Fruit fly (Drosophila melanogaster) whole organism, prepupa: ENCODE results near the gene CG1231.
A peak's percentile ranks its signal among the peaks of the same experiment; 100 is the strongest.

ENCODE experiments used
- Blimp-1 ChIP-seq: fragments of 200-800 bp; sonication (Bioruptor generic); optimal IDR thresholded peaks from 3 replicates; lab custom pipeline; 2017; ENCODE audit warnings: missing biosample characterization, missing genetic modification characterization, mild to moderate bottlenecking, moderate library complexity, missing genetic modification reagents
- CG10631 ChIP-seq: fragments of 200-800 bp; sonication (Bioruptor generic); optimal IDR thresholded peaks from 2 replicates; lab custom pipeline; 2016; ENCODE audit warnings: missing biosample characterization, missing genetic modification characterization
- CG11762 ChIP-seq: fragments of 200-800 bp; sonication (Bioruptor generic); optimal IDR thresholded peaks from 3 replicates; lab custom pipeline; 2016; ENCODE audit warnings: missing biosample characterization, missing genetic modification characterization; ENCODE audit not compliant: insufficient read depth
- CG11902 ChIP-seq: fragments of 200-800 bp; sonication (Bioruptor generic); optimal IDR thresholded peaks from 3 replicates; lab custom pipeline; 2016; ENCODE audit warnings: missing biosample characterization, missing genetic modification characterization
- CG15336 ChIP-seq: fragments of 200-800 bp; sonication (Bioruptor generic); IDR thresholded peaks from 2 replicates; pipeline ENCODE4 v1.3.6; 2022; ENCODE audit warnings: missing biosample characterization, missing genetic modification characterization
- CG1621 ChIP-seq: fragments of 200-800 bp; sonication (Bioruptor generic); optimal IDR thresholded peaks from 3 replicates; lab custom pipeline; 2018; ENCODE audit warnings: missing biosample characterization, mild to moderate bottlenecking, missing genetic modification characterization
- CG16779 ChIP-seq: fragments of 200-800 bp; sonication (Bioruptor generic); optimal IDR thresholded peaks from 3 replicates; lab custom pipeline; 2017; ENCODE audit warnings: missing biosample characterization, mild to moderate bottlenecking, missing genetic modification characterization
- CG3032 ChIP-seq: fragments of 200-800 bp; optimal IDR thresholded peaks from 2 replicates; lab custom pipeline; 2019; ENCODE audit warnings: missing biosample characterization, mild to moderate bottlenecking, missing genetic modification characterization, moderate library complexity
- CG31627 ChIP-seq: fragments of 200-800 bp; sonication (Bioruptor generic); optimal IDR thresholded peaks from 3 replicates; lab custom pipeline; 2016; ENCODE audit warnings: missing biosample characterization, missing genetic modification characterization
- CG32006 ChIP-seq: fragments of 200-800 bp; sonication (Bioruptor generic); optimal IDR thresholded peaks from 3 replicates; lab custom pipeline; 2017; ENCODE audit warnings: missing biosample characterization, mild to moderate bottlenecking, missing genetic modification characterization
- CG34406 ChIP-seq: fragments of 200-800 bp; sonication (Bioruptor generic); optimal IDR thresholded peaks from 3 replicates; lab custom pipeline; 2016; ENCODE audit warnings: missing biosample characterization, missing genetic modification characterization
- CG3919 ChIP-seq: fragments of 200-800 bp; sonication (Bioruptor generic); optimal IDR thresholded peaks from 3 replicates; lab custom pipeline; 2016; ENCODE audit warnings: missing biosample characterization, missing genetic modification characterization
- CG6276 ChIP-seq: fragments of 200-800 bp; sonication (Bioruptor generic); optimal IDR thresholded peaks from 2 replicates; lab custom pipeline; 2017; ENCODE audit warnings: missing biosample characterization, mild to moderate bottlenecking, missing genetic modification characterization
- CG6792 ChIP-seq: fragments of 200-800 bp; sonication (Bioruptor generic); optimal IDR thresholded peaks from 3 replicates; lab custom pipeline; 2016; ENCODE audit warnings: missing biosample characterization, missing genetic modification characterization
- CG6808 ChIP-seq: fragments of 200-800 bp; sonication (Bioruptor generic); optimal IDR thresholded peaks from 3 replicates; lab custom pipeline; 2017; ENCODE audit warnings: missing biosample characterization, missing genetic modification characterization, mild to moderate bottlenecking, moderate library complexity, missing genetic modification reagents
- CG6854 ChIP-seq: fragments of 200-800 bp; sonication (Bioruptor generic); optimal IDR thresholded peaks from 2 replicates; lab custom pipeline; 2017; ENCODE audit warnings: missing biosample characterization, mild to moderate bottlenecking, missing genetic modification characterization
- CG7368 ChIP-seq: fragments of 200-800 bp; sonication (Bioruptor generic); optimal IDR thresholded peaks from 3 replicates; lab custom pipeline; 2016; ENCODE audit warnings: missing biosample characterization, missing genetic modification characterization
- CG8119 ChIP-seq: fragments of 200-800 bp; sonication (Bioruptor generic); IDR thresholded peaks from 3 replicates; pipeline ENCODE4 v1.3.6; 2022; ENCODE audit warnings: missing biosample characterization, missing genetic modification characterization
- CG8319 ChIP-seq: fragments of 200-800 bp; sonication (Bioruptor generic); optimal IDR thresholded peaks from 3 replicates; lab custom pipeline; 2016; ENCODE audit warnings: missing biosample characterization, missing genetic modification characterization
- CG9139 ChIP-seq: fragments of 200-800 bp; sonication (Bioruptor generic); optimal IDR thresholded peaks from 3 replicates; lab custom pipeline; 2017; ENCODE audit warnings: missing biosample characterization, mild to moderate bottlenecking, missing genetic modification characterization
- Eip75B ChIP-seq: fragments of 200-800 bp; sonication (Bioruptor generic); optimal IDR thresholded peaks from 3 replicates; lab custom pipeline; 2016; ENCODE audit warnings: missing biosample characterization, missing genetic modification characterization
- Eip78C ChIP-seq: fragments of 200-800 bp; sonication (Bioruptor generic); peaks from one replicate; lab custom pipeline; 2016; ENCODE audit warnings: missing biosample characterization, missing genetic modification characterization
- Eip93F ChIP-seq: fragments of 200-800 bp; sonication (Bioruptor generic); optimal IDR thresholded peaks from 2 replicates; lab custom pipeline; 2016; ENCODE audit warnings: missing biosample characterization, mild to moderate bottlenecking, missing genetic modification characterization
- Ets21C ChIP-seq: fragments of 200-800 bp; sonication (Bioruptor generic); optimal IDR thresholded peaks from 3 replicates; lab custom pipeline; 2016; ENCODE audit warnings: missing biosample characterization, missing genetic modification characterization
- Ets96B ChIP-seq: fragments of 200-800 bp; optimal IDR thresholded peaks from 2 replicates; lab custom pipeline; 2019; ENCODE audit warnings: missing biosample characterization, mild to moderate bottlenecking, missing genetic modification characterization, moderate library complexity
- Gug ChIP-seq: fragments of 200-800 bp; sonication (Bioruptor generic); IDR thresholded peaks from 2 replicates; pipeline ENCODE4 v1.3.6; 2022; ENCODE audit warnings: missing biosample characterization, missing genetic modification characterization
- Hr38 ChIP-seq: sonication (Bioruptor generic); optimal IDR thresholded peaks from 2 replicates; lab custom pipeline; 2016; ENCODE audit warnings: missing biosample characterization, missing genetic modification characterization
- Hr39 ChIP-seq: fragments of 200-800 bp; sonication (Bioruptor generic); optimal IDR thresholded peaks from 2 replicates; lab custom pipeline; 2016; ENCODE audit warnings: missing biosample characterization, missing genetic modification characterization
- Hr4 ChIP-seq: fragments of 200-800 bp; sonication (Bioruptor generic); optimal IDR thresholded peaks from 3 replicates; lab custom pipeline; 2016; ENCODE audit warnings: missing biosample characterization, missing genetic modification characterization
- Lpt ChIP-seq: fragments of 200-800 bp; sonication (Bioruptor generic); optimal IDR thresholded peaks from 3 replicates; lab custom pipeline; 2016; ENCODE audit warnings: missing biosample characterization, missing genetic modification characterization
- Met ChIP-seq: fragments of 200-800 bp; sonication (Bioruptor generic); optimal IDR thresholded peaks from 3 replicates; lab custom pipeline; 2016; ENCODE audit warnings: missing biosample characterization, missing genetic modification characterization
- OdsH ChIP-seq: fragments of 200-800 bp; sonication (Bioruptor generic); optimal IDR thresholded peaks from 3 replicates; lab custom pipeline; 2016; ENCODE audit warnings: missing biosample characterization, missing genetic modification characterization
- Smox ChIP-seq: fragments of 200-800 bp; sonication (Bioruptor generic); optimal IDR thresholded peaks from 3 replicates; lab custom pipeline; 2016; ENCODE audit warnings: missing biosample characterization, missing genetic modification characterization
- Sox102F ChIP-seq: fragments of 200-800 bp; sonication (Bioruptor generic); optimal IDR thresholded peaks from 2 replicates; lab custom pipeline; 2016; ENCODE audit warnings: missing biosample characterization, mild to moderate bottlenecking, missing genetic modification characterization
- Sox14 ChIP-seq: fragments of 200-800 bp; sonication (Bioruptor generic); optimal IDR thresholded peaks from 3 replicates; lab custom pipeline; 2016; ENCODE audit warnings: missing biosample characterization, missing genetic modification characterization
- Sox15 ChIP-seq: fragments of 200-800 bp; sonication (Bioruptor generic); optimal IDR thresholded peaks from 3 replicates; lab custom pipeline; 2016; ENCODE audit warnings: missing biosample characterization, missing genetic modification characterization
- achi ChIP-seq: fragments of 200-800 bp; sonication (Bioruptor generic); optimal IDR thresholded peaks from 3 replicates; lab custom pipeline; 2016; ENCODE audit warnings: missing biosample characterization, missing genetic modification characterization
- acj6 ChIP-seq: fragments of 200-800 bp; sonication (Bioruptor generic); optimal IDR thresholded peaks from 3 replicates; lab custom pipeline; 2016; ENCODE audit warnings: missing biosample characterization, missing genetic modification characterization
- cyc ChIP-seq: fragments of 200-800 bp; sonication (Bioruptor generic); optimal IDR thresholded peaks from 3 replicates; lab custom pipeline; 2016; ENCODE audit warnings: missing biosample characterization, missing genetic modification characterization
- dac ChIP-seq: fragments of 200-800 bp; sonication (Bioruptor generic); optimal IDR thresholded peaks from 2 replicates; lab custom pipeline; 2017; ENCODE audit warnings: missing biosample characterization, mild to moderate bottlenecking, missing genetic modification characterization
- dsx ChIP-seq: fragments of 200-800 bp; optimal IDR thresholded peaks from 3 replicates; lab custom pipeline; 2019; ENCODE audit warnings: missing biosample characterization, mild to moderate bottlenecking, missing genetic modification characterization, moderate library complexity; ENCODE audit not compliant: poor library complexity, severe bottlenecking
- eg ChIP-seq: fragments of 200-800 bp; sonication (Bioruptor generic); IDR thresholded peaks from 3 replicates; pipeline ENCODE4 v1.3.6; 2022; ENCODE audit warnings: missing biosample characterization, missing genetic modification characterization
- esn ChIP-seq: fragments of 200-800 bp; sonication (Bioruptor generic); optimal IDR thresholded peaks from 2 replicates; lab custom pipeline; 2016; ENCODE audit warnings: missing biosample characterization, mild to moderate bottlenecking, missing genetic modification characterization, moderate library complexity
- fkh ChIP-seq: fragments of 200-800 bp; sonication (Bioruptor generic); optimal IDR thresholded peaks from 3 replicates; lab custom pipeline; 2017; ENCODE audit warnings: missing biosample characterization, mild to moderate bottlenecking, missing genetic modification characterization, moderate library complexity
- lz ChIP-seq: fragments of 200-800 bp; sonication (Bioruptor generic); optimal IDR thresholded peaks from 3 replicates; lab custom pipeline; 2016; ENCODE audit warnings: missing biosample characterization, missing genetic modification characterization
- net ChIP-seq: fragments of 200-800 bp; sonication (Bioruptor generic); optimal IDR thresholded peaks from 3 replicates; lab custom pipeline; 2016; ENCODE audit warnings: missing biosample characterization, missing genetic modification characterization
- pdm3 ChIP-seq: fragments of 200-800 bp; sonication (Bioruptor generic); optimal IDR thresholded peaks from 3 replicates; lab custom pipeline; 2016; ENCODE audit warnings: missing biosample characterization, missing genetic modification characterization
- salr ChIP-seq, 2 experiments: fragments of 200-800 bp; sonication (Bioruptor generic); optimal IDR thresholded peaks; 3 replicates each; lab custom pipeline; 2016 to 2018; ENCODE audit warnings: missing biosample characterization in 2 of 2, missing genetic modification characterization in 2 of 2, mild to moderate bottlenecking in 1 of 2
- spab ChIP-seq: fragments of 200-800 bp; sonication (Bioruptor generic); optimal IDR thresholded peaks from 2 replicates; lab custom pipeline; 2017; ENCODE audit warnings: missing biosample characterization, mild to moderate bottlenecking, missing genetic modification characterization, missing genetic modification reagents
- ss ChIP-seq, 2 experiments: fragments of 200-800 bp; sonication (Bioruptor generic); optimal IDR thresholded peaks; 2 replicates in 1 of 2; 3 replicates in 1 of 2; lab custom pipeline; 2017 to 2018; ENCODE audit warnings: mild to moderate bottlenecking in 2 of 2, missing biosample characterization in 2 of 2, missing genetic modification characterization in 2 of 2, moderate library complexity in 1 of 2
- svp ChIP-seq: fragments of 200-800 bp; sonication (Bioruptor generic); peaks from one replicate; lab custom pipeline; 2016; ENCODE audit warnings: missing biosample characterization, missing genetic modification characterization
- topi ChIP-seq: fragments of 200-800 bp; sonication (Bioruptor generic); optimal IDR thresholded peaks from 3 replicates; lab custom pipeline; 2016; ENCODE audit warnings: missing biosample characterization, missing genetic modification characterization
- vri ChIP-seq: fragments of 200-800 bp; sonication (Bioruptor generic); optimal IDR thresholded peaks from 3 replicates; lab custom pipeline; 2016; ENCODE audit warnings: missing biosample characterization, mild to moderate bottlenecking, missing genetic modification characterization

The CG1231 gene

DNA sequence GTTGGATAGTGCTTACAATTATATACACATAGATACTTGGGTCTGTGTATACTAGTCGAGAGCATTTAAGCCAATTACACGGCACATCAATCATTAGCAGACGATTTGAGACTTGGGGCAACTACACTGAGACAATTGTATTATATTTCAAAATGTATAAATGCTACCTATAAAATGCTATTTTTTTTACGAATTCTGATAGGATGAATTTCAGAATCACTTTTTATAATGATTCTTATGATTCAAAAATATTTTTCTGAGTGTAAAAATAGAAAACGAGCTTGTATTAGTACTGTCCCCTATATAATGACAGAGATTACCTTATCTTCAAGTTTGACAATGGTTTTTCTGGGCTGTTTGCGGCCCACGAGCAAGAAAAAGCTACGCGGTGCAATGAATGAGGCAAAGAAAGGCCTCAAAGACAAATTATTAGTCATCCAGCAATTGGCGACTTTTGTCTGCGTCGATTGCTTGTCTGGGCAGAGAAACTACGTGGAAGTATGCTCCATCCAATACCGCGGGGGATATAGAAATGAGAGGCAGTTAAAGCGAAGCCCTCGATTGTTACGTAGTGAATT is 5.5 kb upstream of the CG1231 start:
- TF ChIP-seq Sox14 (no peak), lz (GFP tag; lab: Kevin White, UChicago) (no peak), CG7368 (GFP tag; lab: Kevin White, UChicago) (no peak), Eip75B (GFP tag; lab: Kevin White, UChicago) (no peak), Ets21C (GFP tag; lab: Kevin White, UChicago) (no peak), CG8119 (GFP tag; lab: Robert Waterston, UW) (peak; percentile 76), CG3919 (GFP tag; lab: Kevin White, UChicago) (no peak), Hr39 (GFP tag; lab: Kevin White, UChicago) (no peak), CG9139 (no peak), pdm3 (no peak), CG32006 (GFP tag; lab: Kevin White, UChicago) (no peak), Eip93F (no peak), CG6854 (no peak), Eip78C (GFP tag; lab: Kevin White, UChicago) (peak; percentile 90), Ets96B (tag; lab: Kevin White, UChicago) (no peak), CG6792 (GFP tag; lab: Kevin White, UChicago) (no peak), salr (GFP tag; optimal IDR thresholded peaks at IDR 0.05; lab: Kevin White, UChicago) (no peak), CG16779 (no peak), Hr4 (GFP tag; lab: Kevin White, UChicago) (no peak), OdsH (GFP tag; lab: Kevin White, UChicago) (no peak), CG3032 (tag; lab: Kevin White, UChicago) (peak; percentile 43), Blimp-1 (GFP tag; lab: Kevin White, UChicago) (no peak), vri (GFP tag; lab: Kevin White, UChicago) (no peak), topi (no peak), cyc (GFP tag; lab: Kevin White, UChicago) (peak; percentile 32), CG11762 (GFP tag; lab: Kevin White, UChicago) (peak; percentile 26), achi (GFP tag; lab: Kevin White, UChicago) (no peak), CG6276 (no peak), acj6 (GFP tag; lab: Kevin White, UChicago) (no peak), Lpt (no peak), CG34406 (GFP tag; lab: Kevin White, UChicago) (no peak), CG1621 (tag; lab: Kevin White, UChicago) (no peak), fkh (GFP tag; lab: Kevin White, UChicago) (no peak), dsx (GFP tag; lab: Kevin White, UChicago) (peak; percentile 35), Sox102F (GFP tag; lab: Kevin White, UChicago) (no peak), Sox15 (GFP tag; lab: Kevin White, UChicago) (no peak), svp (GFP tag; lab: Kevin White, UChicago) (no peak), CG10631 (GFP tag; lab: Kevin White, UChicago) (no peak), CG11902 (peak; percentile 25), Smox (GFP tag; lab: Kevin White, UChicago) (no peak), CG31627 (GFP tag; lab: Kevin White, UChicago) (peak; percentile 17), esn (peak; percentile 63), Hr38 (GFP tag; lab: Kevin White, UChicago) (no peak), Met (GFP tag; lab: Kevin White, UChicago) (no peak), CG8319 (GFP tag; lab: Kevin White, UChicago) (no peak), dac (GFP tag; lab: Kevin White, UChicago) (no peak), net (GFP tag; lab: Kevin White, UChicago) (no peak), eg (GFP tag; lab: Robert Waterston, UW) (peak; percentile 85), spab (GFP tag; lab: Kevin White, UChicago) (no peak), CG15336 (GFP tag; lab: Robert Waterston, UW) (peak; percentile 73), CG6808 (GFP tag; lab: Kevin White, UChicago) (no peak), ss (GFP tag; optimal IDR thresholded peaks at IDR 0.05; lab: Kevin White, UChicago) (no peak), Gug (GFP tag; lab: Robert Waterston, UW) (peak; percentile 67)
